Worm (Caenorhabditis elegans) whole organism, L3 larva: ENCODE data around the gene C03B1.2.

Experiments used
- ama-1 ChIP-seq: fragments of 150-350 bp; optimal IDR thresholded peaks from 2 replicates; lab custom pipeline; 2018
- ceh-82 ChIP-seq: fragments of 150-350 bp; optimal IDR thresholded peaks from 2 replicates; lab custom pipeline; 2014; ENCODE audit warnings: missing biosample characterization, missing genetic modification characterization
- jun-1 ChIP-seq: fragments of 150-350 bp; optimal IDR thresholded peaks from 2 replicates; lab custom pipeline; 2014; ENCODE audit warnings: missing biosample characterization, missing genetic modification reagents, missing genetic modification characterization
- pqm-1 ChIP-seq: fragments of 150-350 bp; optimal IDR thresholded peaks from 2 replicates; lab custom pipeline; 2017; ENCODE audit warnings: missing biosample characterization, missing genetic modification characterization, inconsistent platforms

DNA sequence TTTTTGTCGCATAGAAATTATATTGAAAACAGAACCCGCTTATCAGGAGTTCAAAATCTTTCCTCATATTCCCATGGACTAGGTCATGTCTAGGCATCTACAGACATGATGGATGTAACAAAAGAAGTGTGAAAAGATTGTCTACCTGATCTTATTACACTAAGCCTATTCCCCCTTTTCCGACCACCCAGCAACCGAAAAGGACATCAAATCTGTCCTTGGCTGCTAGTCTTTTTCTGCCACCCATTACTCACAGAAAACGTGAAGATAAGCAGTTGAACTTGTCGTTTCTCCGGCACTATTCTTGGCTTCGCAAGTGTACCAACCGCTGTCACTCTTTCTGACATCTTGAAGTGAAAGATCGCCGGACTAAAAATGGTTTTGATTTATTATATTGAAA, 13.1 kb downstream of the C03B1.2 start:
- no peak for TF ChIP-seq pqm-1
- TF ChIP-seq ama-1 (lab: Kevin White, UChicago): no peak
- TF ChIP-seq jun-1 (tag; lab: Kevin White, UChicago): no peak
- TF ChIP-seq ceh-82 (tag; lab: Kevin White, UChicago): no peak
